Worm (Caenorhabditis elegans) whole organism, mixed stage, embryonic: ENCODE data around the gene srh-257.

Experiments
- M03D4.4 ChIP-seq: sonication (generic microtip); optimal IDR thresholded peaks from 2 replicates; lab custom pipeline; 2017; ENCODE audit warnings: mild to moderate bottlenecking, missing genetic modification characterization, missing compliant biosample characterization
- bed-3 ChIP-seq: fragments of 200-800 bp; sonication (Bioruptor generic); optimal IDR thresholded peaks from 3 replicates; lab custom pipeline; 2018; ENCODE audit warnings: mild to moderate bottlenecking, missing genetic modification characterization, moderate library complexity, missing compliant biosample characterization
- blmp-1 ChIP-seq: fragments of 150-350 bp; optimal IDR thresholded peaks from 2 replicates; lab custom pipeline; 2014; ENCODE audit warnings: missing biosample characterization, missing genetic modification characterization
- ceh-39 ChIP-seq: fragments of 150-350 bp; optimal IDR thresholded peaks from 2 replicates; lab custom pipeline; 2014; ENCODE audit warnings: missing biosample characterization, missing genetic modification characterization
- ceh-43 ChIP-seq: fragments of 200-800 bp; sonication (Bioruptor generic); optimal IDR thresholded peaks from 2 replicates; lab custom pipeline; 2018; ENCODE audit warnings: mild to moderate bottlenecking, missing genetic modification characterization, moderate library complexity, missing compliant biosample characterization
- ces-1 ChIP-seq: fragments of 150-350 bp; optimal IDR thresholded peaks from 2 replicates; lab custom pipeline; 2014; ENCODE audit warnings: missing biosample characterization, missing genetic modification reagents, missing genetic modification characterization
- cnd-1 ChIP-seq: fragments of 200-800 bp; sonication (Bioruptor generic); optimal IDR thresholded peaks from 2 replicates; lab custom pipeline; 2018; ENCODE audit warnings: mild to moderate bottlenecking, missing genetic modification characterization, missing compliant biosample characterization
- drap-1 ChIP-seq: fragments of 200-800 bp; sonication (Bioruptor generic); optimal IDR thresholded peaks from 3 replicates; lab custom pipeline; 2018; ENCODE audit warnings: mild to moderate bottlenecking, missing genetic modification characterization, missing compliant biosample characterization
- elt-1 ChIP-seq: sonication (generic microtip); optimal IDR thresholded peaks from 2 replicates; lab custom pipeline; 2017; ENCODE audit warnings: missing genetic modification characterization, mild to moderate bottlenecking, missing compliant biosample characterization, antibody characterized with exemption, moderate library complexity, borderline replicate concordance; ENCODE audit not compliant: insufficient read depth
- elt-3 ChIP-seq: fragments of 150-350 bp; optimal IDR thresholded peaks from 2 replicates; lab custom pipeline; 2014; ENCODE audit warnings: missing biosample characterization, missing genetic modification characterization
- flh-1 ChIP-seq: fragments of 200-800 bp; sonication (Bioruptor generic); optimal IDR thresholded peaks from 2 replicates; lab custom pipeline; 2018; ENCODE audit warnings: mild to moderate bottlenecking, missing genetic modification characterization, moderate library complexity, missing compliant biosample characterization
- ham-2 ChIP-seq: fragments of 200-800 bp; sonication (Bioruptor generic); optimal IDR thresholded peaks from 2 replicates; lab custom pipeline; 2018; ENCODE audit warnings: mild to moderate bottlenecking, missing genetic modification characterization, missing compliant biosample characterization
- hlh-1 ChIP-seq: fragments of 150-350 bp; optimal IDR thresholded peaks from 2 replicates; lab custom pipeline; 2014; ENCODE audit warnings: missing biosample characterization, missing genetic modification reagents, missing genetic modification characterization
- lin-13 ChIP-seq: fragments of 150-350 bp; optimal IDR thresholded peaks from 2 replicates; lab custom pipeline; 2014; ENCODE audit warnings: missing biosample characterization, missing genetic modification characterization
- lin-32 ChIP-seq: fragments of 200-800 bp; sonication (Bioruptor generic); optimal IDR thresholded peaks from 2 replicates; lab custom pipeline; 2018; ENCODE audit warnings: mild to moderate bottlenecking, missing genetic modification characterization, missing compliant biosample characterization
- mab-5 ChIP-seq: fragments of 150-350 bp; optimal IDR thresholded peaks from 2 replicates; lab custom pipeline; 2014; ENCODE audit warnings: missing biosample characterization, missing genetic modification characterization
- mep-1 ChIP-seq: fragments of 150-350 bp; optimal IDR thresholded peaks from 2 replicates; lab custom pipeline; 2017; ENCODE audit warnings: missing biosample characterization, missing genetic modification reagents, missing genetic modification characterization, inconsistent platforms
- nhr-12 ChIP-seq: fragments of 150-350 bp; optimal IDR thresholded peaks from 2 replicates; lab custom pipeline; 2014; ENCODE audit warnings: missing biosample characterization, missing genetic modification characterization
- nhr-2 ChIP-seq: fragments of 150-350 bp; optimal IDR thresholded peaks from 2 replicates; lab custom pipeline; 2014; ENCODE audit warnings: missing biosample characterization, missing genetic modification characterization
- nhr-237 ChIP-seq: fragments of 150-350 bp; optimal IDR thresholded peaks from 2 replicates; lab custom pipeline; 2014; ENCODE audit warnings: missing biosample characterization, missing genetic modification characterization
- nhr-28 ChIP-seq: fragments of 150-350 bp; optimal IDR thresholded peaks from 2 replicates; lab custom pipeline; 2014; ENCODE audit warnings: missing biosample characterization, missing genetic modification characterization
- nhr-76 ChIP-seq: sonication (generic microtip); optimal IDR thresholded peaks from 2 replicates; lab custom pipeline; 2017; ENCODE audit warnings: missing biosample characterization, missing genetic modification characterization
- pha-4 ChIP-seq: fragments of 150-350 bp; optimal IDR thresholded peaks from 2 replicates; lab custom pipeline; 2018; ENCODE audit warnings: missing biosample characterization, missing genetic modification reagents, missing genetic modification characterization
- sem-2 ChIP-seq: fragments of 200-800 bp; sonication (Bioruptor generic); optimal IDR thresholded peaks from 2 replicates; lab custom pipeline; 2018; ENCODE audit warnings: mild to moderate bottlenecking, missing genetic modification characterization, missing compliant biosample characterization
- snpc-4 ChIP-seq: fragments of 150-350 bp; optimal IDR thresholded peaks from 2 replicates; lab custom pipeline; 2014; ENCODE audit warnings: missing biosample characterization, missing genetic modification characterization
- sptf-1 ChIP-seq: sonication (generic microtip); optimal IDR thresholded peaks from 2 replicates; lab custom pipeline; 2017; ENCODE audit warnings: mild to moderate bottlenecking, missing genetic modification characterization, moderate library complexity, missing compliant biosample characterization
- tbx-8 ChIP-seq: fragments of 200-800 bp; sonication (Bioruptor generic); optimal IDR thresholded peaks from 2 replicates; lab custom pipeline; 2018; ENCODE audit warnings: mild to moderate bottlenecking, missing genetic modification characterization, moderate library complexity, missing compliant biosample characterization
- unc-120 ChIP-seq: sonication (generic microtip); optimal IDR thresholded peaks from 2 replicates; lab custom pipeline; 2017; ENCODE audit warnings: missing genetic modification characterization, missing compliant biosample characterization; ENCODE audit not compliant: poor library complexity, severe bottlenecking
- unc-39 ChIP-seq: fragments of 150-350 bp; optimal IDR thresholded peaks from 2 replicates; lab custom pipeline; 2014; ENCODE audit warnings: missing biosample characterization, missing genetic modification characterization
- unc-62 ChIP-seq: fragments of 150-350 bp; optimal IDR thresholded peaks from 2 replicates; lab custom pipeline; 2014; ENCODE audit warnings: missing biosample characterization, missing genetic modification reagents, missing genetic modification characterization
- zip-8 ChIP-seq: fragments of 150-350 bp; optimal IDR thresholded peaks from 2 replicates; lab custom pipeline; 2014; ENCODE audit warnings: missing biosample characterization, missing genetic modification characterization
- ztf-11 ChIP-seq: fragments of 150-350 bp; optimal IDR thresholded peaks from 2 replicates; lab custom pipeline; 2014; ENCODE audit warnings: missing biosample characterization, missing genetic modification characterization

Gene srh-257

DNA sequence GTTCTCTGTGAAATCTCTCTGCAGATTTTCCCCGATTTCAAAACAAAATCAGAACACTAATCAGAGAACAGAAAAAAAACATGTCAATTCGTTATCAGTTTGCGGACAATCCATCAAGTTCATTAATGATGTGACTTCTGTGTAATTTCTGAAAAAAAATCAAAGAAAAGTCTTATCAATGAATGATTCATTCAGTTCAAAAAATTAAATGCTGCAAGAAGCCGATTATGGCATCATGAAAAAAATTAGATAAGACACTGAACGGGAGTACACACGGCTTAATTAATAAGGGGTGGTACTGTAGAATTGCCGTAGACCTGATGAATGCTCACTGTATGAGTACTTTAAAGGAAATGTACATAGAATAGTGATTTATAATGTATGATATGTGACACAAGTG lies 29.1 kb downstream of the srh-257 start:
- TF ChIP-seq flh-1 (GFP tag; lab: Kevin White, UChicago) (no peak), ham-2 (GFP tag; lab: Kevin White, UChicago) (no peak), tbx-8 (GFP tag; lab: Kevin White, UChicago) (no peak), nhr-237 (tag; lab: Kevin White, UChicago) (no peak), nhr-2 (tag; lab: Kevin White, UChicago) (no peak), unc-39 (tag; lab: Kevin White, UChicago) (no peak), M03D4.4 (tag; lab: Kevin White, UChicago) (no peak), lin-13 (no peak), drap-1 (GFP tag; lab: Kevin White, UChicago) (no peak), mab-5 (no peak), hlh-1 (tag; lab: Kevin White, UChicago) (no peak), bed-3 (GFP tag; lab: Kevin White, UChicago) (no peak), ztf-11 (tag; lab: Kevin White, UChicago) (no peak), sptf-1 (tag; lab: Kevin White, UChicago) (no peak), lin-32 (GFP tag; lab: Kevin White, UChicago) (no peak), sem-2 (GFP tag; lab: Kevin White, UChicago) (no peak), snpc-4 (tag; lab: Kevin White, UChicago) (no peak)

DNA sequence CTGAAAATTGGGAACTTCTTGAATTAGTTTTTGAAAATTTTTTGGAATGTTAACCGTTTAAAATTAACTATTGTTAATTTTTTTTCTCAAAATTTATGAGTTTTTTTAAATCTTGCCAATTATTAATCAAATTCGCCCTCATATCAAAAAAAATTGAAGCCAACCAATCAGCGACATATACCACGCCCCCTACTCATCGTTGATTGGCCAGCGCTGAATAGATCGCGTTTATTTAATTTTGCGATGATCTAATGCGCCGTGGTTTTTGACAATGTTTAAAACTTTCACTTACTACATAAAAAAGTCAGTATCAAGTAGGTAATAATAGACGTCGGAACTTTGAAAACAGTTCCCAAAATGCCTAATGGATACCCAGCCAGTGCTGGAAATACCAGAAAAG lies 35.4 kb downstream of the srh-257 start:
- TF ChIP-seq elt-1 (tag; lab: Kevin White, UChicago) (no peak), ces-1 (GFP tag; lab: Kevin White, UChicago) (no peak), ceh-39 (no peak), pha-4 (tag; lab: Kevin White, UChicago) (no peak), hlh-1 (tag; lab: Kevin White, UChicago) (no peak), unc-62 (no peak), tbx-8 (GFP tag; lab: Kevin White, UChicago) (no peak), snpc-4 (tag; lab: Kevin White, UChicago) (no peak), ztf-11 (tag; lab: Kevin White, UChicago) (no peak), ceh-43 (no peak), nhr-28 (tag; lab: Kevin White, UChicago) (no peak), M03D4.4 (tag; lab: Kevin White, UChicago) (no peak), mep-1 (tag; lab: Kevin White, UChicago) (no peak), unc-39 (tag; lab: Kevin White, UChicago) (no peak), blmp-1 (tag; lab: Kevin White, UChicago) (no peak), zip-8 (tag; lab: Kevin White, UChicago) (no peak)

DNA sequence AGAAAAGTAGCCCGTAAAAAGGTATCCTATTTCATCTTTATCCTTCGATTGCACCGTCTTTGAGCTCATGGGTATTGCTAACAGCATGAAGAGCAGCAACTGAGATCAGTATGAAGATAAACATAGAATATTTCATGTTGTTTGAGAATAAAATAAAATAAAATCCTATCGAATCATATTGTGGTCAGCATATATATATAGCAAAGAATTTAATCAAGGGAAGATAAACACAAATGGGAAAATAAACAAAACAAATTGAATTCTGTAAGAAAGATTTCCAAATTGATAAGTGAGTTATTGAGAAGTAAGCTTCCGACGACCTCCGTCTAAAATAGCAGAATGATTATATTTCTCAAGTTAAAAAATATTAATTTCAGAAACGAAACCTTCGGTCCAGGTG lies 36.7 kb downstream of the srh-257 start, which contains the start of gene T26H5.10:
TSS of gene T26H5.10 (minus strand) at position 101 of the 400 bp plus-strand sequence.
- TF ChIP-seq cnd-1 (tag; lab: Kevin White, UChicago) (no peak), ceh-39 (no peak)

DNA sequence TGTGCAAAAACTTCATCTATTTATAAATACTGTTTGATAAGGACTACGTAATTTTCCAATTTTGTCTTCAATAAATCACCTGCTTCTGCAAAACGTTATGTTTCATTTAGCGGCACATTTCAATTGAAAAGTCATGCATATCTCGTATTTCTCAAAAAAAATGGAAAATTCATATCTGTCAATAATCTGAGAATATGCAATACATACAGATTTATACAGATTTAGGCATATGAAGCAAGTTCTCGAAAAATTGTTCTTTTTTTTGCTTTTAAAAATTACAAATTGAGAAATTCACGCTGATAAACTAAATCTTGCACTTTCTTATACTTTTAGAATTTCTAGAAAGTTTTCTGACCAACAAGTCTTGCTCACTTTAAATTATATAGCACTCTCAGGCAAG lies 37.2 kb downstream of the srh-257 start, which contains the start of gene T26H5.11:
TSS of gene T26H5.11 (minus strand) at position 101 of the 400 bp plus-strand sequence.
- TF ChIP-seq elt-1 (tag; lab: Kevin White, UChicago) (no peak), sptf-1 (tag; lab: Kevin White, UChicago) (no peak), ceh-43 (no peak), pha-4 (tag; lab: Kevin White, UChicago) (no peak), unc-39 (tag; lab: Kevin White, UChicago) (no peak), lin-13 (no peak), blmp-1 (tag; lab: Kevin White, UChicago) (no peak), snpc-4 (tag; lab: Kevin White, UChicago) (no peak), nhr-2 (tag; lab: Kevin White, UChicago) (no peak)

DNA sequence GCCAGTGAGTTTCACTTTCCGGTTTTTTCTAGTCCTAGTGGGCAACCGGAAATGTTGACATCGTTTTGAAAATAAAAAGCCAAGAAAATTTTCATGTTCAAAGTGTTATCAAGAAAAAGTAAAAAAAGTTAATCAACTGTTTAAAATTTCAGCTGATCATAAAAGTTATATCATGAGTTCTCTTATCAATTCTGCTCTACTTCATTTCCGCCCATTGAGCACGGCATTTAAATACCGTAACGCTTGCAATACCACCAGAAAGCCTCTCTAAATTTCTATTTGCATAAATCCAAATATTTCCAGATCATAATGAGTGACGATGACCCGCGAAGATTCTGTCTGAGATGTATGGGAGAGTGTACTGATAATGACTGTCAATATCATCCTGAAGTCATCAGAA lies 37.6 kb downstream of the srh-257 start, which contains the start of gene T26H5.9:
TSS of gene T26H5.9 (plus strand) at position 302 of the 400 bp plus-strand sequence.
- TF ChIP-seq sem-2 (GFP tag; lab: Kevin White, UChicago) = no peak
- TF ChIP-seq nhr-2 (tag; lab: Kevin White, UChicago) = no peak
- no peak for TF ChIP-seq ceh-39
- TF ChIP-seq unc-39 (tag; lab: Kevin White, UChicago) = no peak
- TF ChIP-seq ceh-43 = no peak
- no peak for TF ChIP-seq drap-1 (GFP tag; lab: Kevin White, UChicago)
- TF ChIP-seq unc-120 (tag; lab: Kevin White, UChicago) = no peak
- no peak for TF ChIP-seq ces-1 (GFP tag; lab: Kevin White, UChicago)
- no peak for TF ChIP-seq pha-4 (tag; lab: Kevin White, UChicago)
- no peak for TF ChIP-seq nhr-12 (tag; lab: Kevin White, UChicago)
- no peak for TF ChIP-seq flh-1 (GFP tag; lab: Kevin White, UChicago)
- TF ChIP-seq mab-5 = no peak
- no peak for TF ChIP-seq elt-3 (tag; lab: Kevin White, UChicago)
- no peak for TF ChIP-seq nhr-76 (tag; lab: Kevin White, UChicago)
- TF ChIP-seq lin-13 = no peak
